In the genomic region with DNA sequence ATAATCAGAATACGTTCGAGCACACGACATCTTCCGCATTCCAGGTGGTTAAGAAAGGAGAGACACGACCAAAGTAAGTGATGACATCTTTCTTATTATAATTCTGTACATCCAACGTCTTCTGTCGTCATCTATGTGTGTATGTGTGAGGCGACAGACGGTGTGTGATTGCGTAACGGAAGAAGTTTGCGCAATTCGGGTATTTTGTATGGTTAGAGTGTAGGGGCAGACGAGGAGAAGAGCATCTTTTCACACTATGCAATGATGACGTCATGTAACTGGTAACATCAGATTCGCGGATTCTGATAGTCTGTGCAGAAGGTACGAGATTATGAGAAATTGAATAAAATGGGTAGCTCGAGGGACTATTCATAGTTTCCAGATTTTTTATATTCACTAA, we compare ENCODE assay signal across 3 worm cellular contexts.
TF ChIP-seq lines count a peak whose summit lies in the region.

No protein-coding gene starts in this region.

TF ChIP-seq in whole organism, L1 larva, 84 proteins besides CTCF, POLR2A, EP300 and RAD21:
- TF ChIP-seq rnt-1 (tag; optimal IDR thresholded peaks at IDR 0.05; lab: Kevin White, UChicago) (peak; percentile 0), sox-4 (tag; optimal IDR thresholded peaks at IDR 0.05; lab: Kevin White, UChicago) (no peak)

TF ChIP-seq in whole organism, late embryonic, 69 proteins besides CTCF, POLR2A, EP300 and RAD21:
- peak; percentile 60 for TF ChIP-seq tbx-2 (tag; optimal IDR thresholded peaks at IDR 0.05; lab: Kevin White, UChicago)
- peak; percentile 1 for TF ChIP-seq unc-55 (GFP tag; optimal IDR thresholded peaks at IDR 0.05; lab: Kevin White, UChicago)
- TF ChIP-seq pros-1 (tag; optimal IDR thresholded peaks at IDR 0.05; lab: Kevin White, UChicago), result no peak
- no peak for TF ChIP-seq lim-6 (tag; optimal IDR thresholded peaks at IDR 0.05; lab: Kevin White, UChicago)

TF ChIP-seq in whole organism, mixed stage, embryonic, 35 proteins besides CTCF, POLR2A, EP300 and RAD21:
- TF ChIP-seq nhr-28 (tag; optimal IDR thresholded peaks at IDR 0.05; lab: Kevin White, UChicago), result no peak
- no peak for TF ChIP-seq ceh-39 (tag; optimal IDR thresholded peaks at IDR 0.05; lab: Kevin White, UChicago)
- peak; percentile 97 for TF ChIP-seq zip-8 (tag; optimal IDR thresholded peaks at IDR 0.05; lab: Kevin White, UChicago)
- peak; percentile 33 for TF ChIP-seq elt-1 (tag; optimal IDR thresholded peaks at IDR 0.05; lab: Kevin White, UChicago; ENCODE audit: borderline replicate concordance, insufficient read depth)
- peak; percentile 93 for TF ChIP-seq nhr-2 (tag; optimal IDR thresholded peaks at IDR 0.05; lab: Kevin White, UChicago)
- TF ChIP-seq cnd-1 (tag; optimal IDR thresholded peaks at IDR 0.05; lab: Kevin White, UChicago), result peak; percentile 79

Comparison
In these comparisons a context has a peak if more than half of its experiments do, and no peak if none do; other contexts are left out.
1. Of the 10 proteins assayed by ChIP-seq in both whole organism, L1 larva and whole organism, late embryonic: peak only in whole organism, L1 larva: rnt-1; only in whole organism, late embryonic: tbx-2; in both: none; in neither: 8.